Fruit fly (Drosophila melanogaster) whole organism, pupa: ENCODE measurements around the gene heix.

Experiments
- CG10348 ChIP-seq: fragments of 200-800 bp; sonication (Bioruptor generic); IDR thresholded peaks from 2 replicates; pipeline ENCODE4 v1.3.6; 2022; ENCODE audit warnings: missing biosample characterization, missing genetic modification characterization
- CG12605 ChIP-seq: fragments of 200-800 bp; sonication (Bioruptor generic); IDR thresholded peaks from 2 replicates; pipeline ENCODE4 v1.3.6; 2022; ENCODE audit warnings: missing biosample characterization, missing genetic modification characterization
- CG13204 ChIP-seq: fragments of 200-800 bp; sonication (Bioruptor generic); optimal IDR thresholded peaks from 2 replicates; lab custom pipeline; 2018; ENCODE audit warnings: missing biosample characterization, mild to moderate bottlenecking, missing genetic modification characterization, moderate library complexity
- CG14655 ChIP-seq: fragments of 200-800 bp; sonication (Bioruptor generic); optimal IDR thresholded peaks from 3 replicates; lab custom pipeline; 2017; ENCODE audit warnings: mild to moderate bottlenecking, missing biosample characterization, missing genetic modification reagents, missing genetic modification characterization
- CG15710 ChIP-seq: fragments of 200-800 bp; sonication (Bioruptor generic); optimal IDR thresholded peaks from 2 replicates; lab custom pipeline; 2018; ENCODE audit warnings: missing biosample characterization, mild to moderate bottlenecking, missing genetic modification characterization, moderate library complexity
- CG17806 ChIP-seq: fragments of 200-800 bp; sonication (Bioruptor generic); optimal IDR thresholded peaks from 2 replicates; lab custom pipeline; 2018; ENCODE audit warnings: missing biosample characterization, mild to moderate bottlenecking, missing genetic modification characterization, moderate library complexity
- CG32121 ChIP-seq: fragments of 200-800 bp; sonication (Bioruptor generic); IDR thresholded peaks from 2 replicates; pipeline ENCODE4 v1.3.6; 2022; ENCODE audit warnings: missing biosample characterization, missing genetic modification characterization
- CG34367 ChIP-seq: fragments of 200-800 bp; sonication (Bioruptor generic); optimal IDR thresholded peaks from 2 replicates; lab custom pipeline; 2018; ENCODE audit warnings: missing biosample characterization, mild to moderate bottlenecking, missing genetic modification characterization
- CG4496 ChIP-seq: fragments of 200-800 bp; sonication (Bioruptor generic); IDR thresholded peaks from 3 replicates; pipeline ENCODE4 v1.3.6; 2022; ENCODE audit warnings: missing biosample characterization, missing genetic modification characterization
- CG8159 ChIP-seq: fragments of 200-800 bp; sonication (Bioruptor generic); optimal IDR thresholded peaks from 3 replicates; lab custom pipeline; 2018; ENCODE audit warnings: missing biosample characterization, mild to moderate bottlenecking, missing genetic modification characterization, moderate library complexity
- CG8301 ChIP-seq: fragments of 200-800 bp; sonication (Bioruptor generic); optimal IDR thresholded peaks from 2 replicates; lab custom pipeline; 2018; ENCODE audit warnings: missing biosample characterization, mild to moderate bottlenecking, missing genetic modification characterization
- CG9948 ChIP-seq: fragments of 200-800 bp; sonication (Bioruptor generic); optimal IDR thresholded peaks from 2 replicates; lab custom pipeline; 2018; ENCODE audit warnings: missing biosample characterization, mild to moderate bottlenecking, missing genetic modification characterization, moderate library complexity
- D1 ChIP-seq: fragments of 200-800 bp; sonication (Bioruptor generic); optimal IDR thresholded peaks from 2 replicates; lab custom pipeline; 2018; ENCODE audit warnings: missing biosample characterization, mild to moderate bottlenecking, missing genetic modification characterization, moderate library complexity
- EcR ChIP-seq: fragments of 200-800 bp; sonication (Bioruptor generic); optimal IDR thresholded peaks from 3 replicates; lab custom pipeline; 2019; ENCODE audit warnings: missing biosample characterization, missing genetic modification characterization, mild to moderate bottlenecking, moderate library complexity, missing genetic modification reagents
- Ets98B ChIP-seq: fragments of 200-800 bp; sonication (Bioruptor generic); IDR thresholded peaks from 2 replicates; pipeline ENCODE4 v1.3.6; 2022; ENCODE audit warnings: missing biosample characterization, missing genetic modification characterization
- Pif1A ChIP-seq: fragments of 200-800 bp; sonication (Bioruptor generic); optimal IDR thresholded peaks from 3 replicates; lab custom pipeline; 2016; ENCODE audit warnings: missing biosample characterization, missing genetic modification characterization
- Pif1B ChIP-seq: fragments of 200-800 bp; sonication (Bioruptor generic); optimal IDR thresholded peaks from 3 replicates; lab custom pipeline; 2016; ENCODE audit warnings: missing biosample characterization, missing genetic modification characterization
- Snoo ChIP-seq: fragments of 200-800 bp; sonication (Bioruptor generic); optimal IDR thresholded peaks from 3 replicates; lab custom pipeline; 2017; ENCODE audit warnings: missing biosample characterization, mild to moderate bottlenecking, missing genetic modification characterization, inconsistent platforms
- fd96Ca ChIP-seq: fragments of 200-800 bp; sonication (Bioruptor generic); IDR thresholded peaks from 3 replicates; pipeline ENCODE4 v1.3.6; 2022; ENCODE audit warnings: missing biosample characterization, missing genetic modification characterization
- gl ChIP-seq: fragments of 200-800 bp; sonication (Bioruptor generic); optimal IDR thresholded peaks from 2 replicates; lab custom pipeline; 2018; ENCODE audit warnings: missing biosample characterization, mild to moderate bottlenecking, missing genetic modification characterization
- rn ChIP-seq: fragments of 200-800 bp; sonication (Bioruptor generic); IDR thresholded peaks from 2 replicates; pipeline ENCODE4 v1.3.6; 2022; ENCODE audit warnings: missing biosample characterization, missing genetic modification characterization

The heix gene

dm6 chr2L:16275809-16276178 lies 23.9 kb downstream of the heix start:
- TF ChIP-seq CG10348 (GFP tag; lab: Robert Waterston, UW): no peak; the same call in 1 of the 2 replicates
- peak; percentile 68 for TF ChIP-seq Pif1A (GFP tag; lab: Kevin White, UChicago)
- TF ChIP-seq CG8301: peak; percentile 71
- TF ChIP-seq CG13204 (GFP tag; lab: Kevin White, UChicago): no peak
- peak; percentile 49 for TF ChIP-seq CG9948 (tag; lab: Kevin White, UChicago)
- TF ChIP-seq CG12605 (GFP tag; lab: Robert Waterston, UW): no peak
- TF ChIP-seq CG17806 (tag; lab: Kevin White, UChicago): peak; percentile 51
- peak; percentile 66 for TF ChIP-seq Ets98B (GFP tag; lab: Robert Waterston, UW)
- TF ChIP-seq CG32121 (GFP tag; lab: Robert Waterston, UW): peak; percentile 79; the same call in 1 of the 2 replicates
- peak; percentile 15 for TF ChIP-seq Snoo
- peak; percentile 82 for TF ChIP-seq CG4496 (GFP tag; lab: Robert Waterston, UW)
- TF ChIP-seq CG15710 (tag; lab: Kevin White, UChicago): peak; percentile 32
- TF ChIP-seq D1 (tag; lab: Kevin White, UChicago): no peak
- peak; percentile 34 for TF ChIP-seq Pif1B (GFP tag; lab: Kevin White, UChicago)
- TF ChIP-seq CG34367 (tag; lab: Kevin White, UChicago): peak; percentile 7
- peak; percentile 71 for TF ChIP-seq CG14655 (GFP tag; lab: Kevin White, UChicago)
- TF ChIP-seq gl (tag; lab: Kevin White, UChicago): no peak
- TF ChIP-seq CG8159 (tag; lab: Kevin White, UChicago): peak; percentile 67
- peak; percentile 89 for TF ChIP-seq EcR (GFP tag; lab: Kevin White, UChicago)
- TF ChIP-seq rn (GFP tag; lab: Robert Waterston, UW): 0 out of 2 replicates have a peak, but pooled peaks have one; percentile 40
- peak; percentile 65; the same call in 2 of the 3 replicates for TF ChIP-seq fd96Ca (GFP tag; lab: Robert Waterston, UW)

dm6 chr2L:16275177-16275808 lies 24.4 kb downstream of the heix start:
- no peak for TF ChIP-seq CG15710 (tag; lab: Kevin White, UChicago)

dm6 chr2L:16274100-16274499 lies 25.6 kb downstream of the heix start:
- peak; percentile 21 for TF ChIP-seq Pif1B (GFP tag; lab: Kevin White, UChicago)
- TF ChIP-seq CG10348 (GFP tag; lab: Robert Waterston, UW): no peak
- peak; percentile 44; the same call in 2 of the 3 replicates for TF ChIP-seq CG4496 (GFP tag; lab: Robert Waterston, UW)
- peak; percentile 62 for TF ChIP-seq CG32121 (GFP tag; lab: Robert Waterston, UW)
- peak; percentile 75 for TF ChIP-seq EcR (GFP tag; lab: Kevin White, UChicago)
- peak; percentile 46; the same call in 1 of the 3 replicates for TF ChIP-seq fd96Ca (GFP tag; lab: Robert Waterston, UW)

dm6 chr2L:16273439-16273838 lies 26.2 kb downstream of the heix start:
- TF ChIP-seq Ets98B (GFP tag; lab: Robert Waterston, UW) (no peak), CG9948 (tag; lab: Kevin White, UChicago) (no peak), CG10348 (GFP tag; lab: Robert Waterston, UW) (no peak), Pif1B (GFP tag; lab: Kevin White, UChicago) (no peak), rn (GFP tag; lab: Robert Waterston, UW) (no peak), CG34367 (tag; lab: Kevin White, UChicago) (no peak), CG8301 (no peak), Pif1A (GFP tag; lab: Kevin White, UChicago) (no peak), Snoo (no peak), CG17806 (tag; lab: Kevin White, UChicago) (no peak), fd96Ca (GFP tag; lab: Robert Waterston, UW) (no peak), CG8159 (tag; lab: Kevin White, UChicago) (no peak), CG12605 (GFP tag; lab: Robert Waterston, UW) (no peak), gl (tag; lab: Kevin White, UChicago) (no peak), CG32121 (GFP tag; lab: Robert Waterston, UW) (no peak), D1 (tag; lab: Kevin White, UChicago) (no peak), CG13204 (GFP tag; lab: Kevin White, UChicago) (no peak), CG4496 (GFP tag; lab: Robert Waterston, UW) (no peak), EcR (GFP tag; lab: Kevin White, UChicago) (no peak), CG14655 (GFP tag; lab: Kevin White, UChicago) (no peak)

- TF ChIP-seq Pif1A (GFP tag; lab: Kevin White, UChicago) (no peak), CG8159 (tag; lab: Kevin White, UChicago) (no peak), gl (tag; lab: Kevin White, UChicago) (no peak), CG17806 (tag; lab: Kevin White, UChicago) (no peak), CG10348 (GFP tag; lab: Robert Waterston, UW) (no peak), Ets98B (GFP tag; lab: Robert Waterston, UW) (no peak), Snoo (no peak), CG34367 (tag; lab: Kevin White, UChicago) (no peak), CG32121 (GFP tag; lab: Robert Waterston, UW) (no peak), CG12605 (GFP tag; lab: Robert Waterston, UW) (no peak), CG14655 (GFP tag; lab: Kevin White, UChicago) (no peak)
These were observed 26.9 kb downstream of the heix start for dm6 chr2L:16272730-16273129.

- TF ChIP-seq gl (tag; lab: Kevin White, UChicago) (no peak), CG9948 (tag; lab: Kevin White, UChicago) (no peak), CG17806 (tag; lab: Kevin White, UChicago) (no peak), rn (GFP tag; lab: Robert Waterston, UW) (no peak), CG8301 (no peak), CG4496 (GFP tag; lab: Robert Waterston, UW) (no peak), Pif1A (GFP tag; lab: Kevin White, UChicago) (no peak), EcR (GFP tag; lab: Kevin White, UChicago) (peak; percentile 62), Ets98B (GFP tag; lab: Robert Waterston, UW) (no peak), CG12605 (GFP tag; lab: Robert Waterston, UW) (no peak), CG13204 (GFP tag; lab: Kevin White, UChicago) (peak; percentile 57), fd96Ca (GFP tag; lab: Robert Waterston, UW) (no peak)
These were observed 28.2 kb downstream of the heix start for dm6 chr2L:16271486-16271806.
